Worm (Caenorhabditis elegans): ENCODE results near the gene bir-1.

- no peak for TF ChIP-seq nhr-25 (tag; optimal IDR thresholded peaks at IDR 0.05)
- TF ChIP-seq fos-1 (tag; optimal IDR thresholded peaks at IDR 0.05), result no peak
- no peak for TF ChIP-seq dmd-4 (tag; optimal IDR thresholded peaks at IDR 0.05)
- TF ChIP-seq unc-62 (GFP tag; optimal IDR thresholded peaks at IDR 0.05), result no peak
- TF ChIP-seq snpc-4 (tag; optimal IDR thresholded peaks at IDR 0.05), result no peak
- no peak for TF ChIP-seq mdl-1 (tag; optimal IDR thresholded peaks at IDR 0.05)
- TF ChIP-seq Y55F3AM.14 (GFP tag; optimal IDR thresholded peaks at IDR 0.05), result no peak
- TF ChIP-seq nhr-237 (tag; optimal IDR thresholded peaks at IDR 0.05), result no peak
- TF ChIP-seq sma-3 (GFP tag; optimal IDR thresholded peaks at IDR 0.05), result no peak
- TF ChIP-seq nhr-12 (tag; optimal IDR thresholded peaks at IDR 0.05), result no peak
- no peak for TF ChIP-seq unc-55 (GFP tag; optimal IDR thresholded peaks at IDR 0.05)
- TF ChIP-seq sem-4 (tag; optimal IDR thresholded peaks at IDR 0.05), result no peak
Measured at ce11 chrV:11645244-11645643, 967 bp downstream of the bir-1 start, which contains the start of gene skp-1.

Measured in whole organism, L2 larva.